Worm (Caenorhabditis elegans) whole organism, early embryonic: ENCODE data around the gene Y40A1A.3.

Source experiments
- B0310.2 ChIP-seq: sonication (generic microtip); optimal IDR thresholded peaks from 2 replicates; lab custom pipeline; 2016; ENCODE audit warnings: mild to moderate bottlenecking, missing genetic modification characterization, missing compliant biosample characterization
- F13C5.2 ChIP-seq: sonication (generic microtip); optimal IDR thresholded peaks from 2 replicates; lab custom pipeline; 2017; ENCODE audit warnings: mild to moderate bottlenecking, missing genetic modification characterization, inconsistent platforms, missing compliant biosample characterization
- aly-1 ChIP-seq: sonication (generic microtip); optimal IDR thresholded peaks from 2 replicates; lab custom pipeline; 2016; ENCODE audit warnings: missing genetic modification characterization, missing compliant biosample characterization
- ama-1 ChIP-seq: fragments of 150-350 bp; optimal IDR thresholded peaks from 2 replicates; lab custom pipeline; 2014
- ceh-13 ChIP-seq: fragments of 200-800 bp; sonication (Bioruptor generic); optimal IDR thresholded peaks from 2 replicates; lab custom pipeline; 2018; ENCODE audit warnings: mild to moderate bottlenecking, missing genetic modification characterization, missing compliant biosample characterization
- ceh-36 ChIP-seq: sonication (generic microtip); optimal IDR thresholded peaks from 2 replicates; lab custom pipeline; 2016; ENCODE audit warnings: missing genetic modification characterization, inconsistent platforms, missing compliant biosample characterization
- ets-7 ChIP-seq: sonication (generic microtip); optimal IDR thresholded peaks from 2 replicates; lab custom pipeline; 2016; ENCODE audit warnings: missing genotype, missing genetic modification characterization, missing compliant biosample characterization
- flt-1 ChIP-seq: fragments of 200-800 bp; sonication (Bioruptor generic); IDR thresholded peaks from 2 replicates; pipeline ENCODE4 v1.3.6; 2022; ENCODE audit warnings: missing genetic modification characterization, missing compliant biosample characterization
- hmbx-1 ChIP-seq: sonication (generic microtip); optimal IDR thresholded peaks from 2 replicates; lab custom pipeline; 2016; ENCODE audit warnings: mild to moderate bottlenecking, missing genetic modification characterization, missing compliant biosample characterization
- hmg-4 ChIP-seq: fragments of 200-800 bp; sonication (Bioruptor generic); optimal IDR thresholded peaks from 2 replicates; lab custom pipeline; 2018; ENCODE audit warnings: mild to moderate bottlenecking, missing genetic modification characterization, missing compliant biosample characterization
- hnd-1 ChIP-seq: sonication (generic microtip); optimal IDR thresholded peaks from 2 replicates; lab custom pipeline; 2016; ENCODE audit warnings: missing genetic modification characterization, missing compliant biosample characterization
- pes-1 ChIP-seq: fragments of 200-800 bp; sonication (Bioruptor generic); IDR thresholded peaks from 2 replicates; pipeline ENCODE4 v1.3.6; 2022; ENCODE audit warnings: missing genetic modification reagents, missing genetic modification characterization, missing compliant biosample characterization
- scrt-1 ChIP-seq: fragments of 200-800 bp; sonication (Bioruptor generic); IDR thresholded peaks from 2 replicates; pipeline ENCODE4 v1.3.6; 2022; ENCODE audit warnings: missing genetic modification characterization, missing compliant biosample characterization
- sea-1 ChIP-seq: fragments of 200-800 bp; sonication (Bioruptor generic); conservative IDR thresholded peaks from 2 replicates; pipeline ENCODE4 v1.3.6; 2022; ENCODE audit warnings: missing genetic modification characterization, missing compliant biosample characterization
- tbx-11 ChIP-seq: fragments of 200-800 bp; sonication (Bioruptor generic); IDR thresholded peaks from 2 replicates; pipeline ENCODE4 v1.3.6; 2022; ENCODE audit warnings: missing genetic modification characterization, missing compliant biosample characterization
- tbx-37 ChIP-seq: fragments of 200-800 bp; sonication (Bioruptor generic); conservative IDR thresholded peaks from 2 replicates; pipeline ENCODE4 v1.3.6; 2022; ENCODE audit warnings: missing genetic modification reagents, missing genetic modification characterization, missing compliant biosample characterization
- tra-4 ChIP-seq: sonication (generic microtip); optimal IDR thresholded peaks from 2 replicates; lab custom pipeline; 2017; ENCODE audit warnings: missing genetic modification characterization, missing compliant biosample characterization

The Y40A1A.3 gene

ce11 chrX:2018848-2019247 lies 21.0 kb upstream of the Y40A1A.3 start, which contains the start of gene Y102A11A.3:
Y102A11A.3 (plus strand) TSS chrX:2019148.
- no peak for TF ChIP-seq ceh-13 (GFP tag; lab: Kevin White, UChicago)
- TF ChIP-seq pes-1 = no peak
- TF ChIP-seq scrt-1 (GFP tag; lab: Robert Waterston, UW) = no peak
- TF ChIP-seq hnd-1 (tag; lab: Kevin White, UChicago) = no peak
- no peak for TF ChIP-seq hmbx-1 (tag; lab: Kevin White, UChicago)
- TF ChIP-seq B0310.2 (tag; lab: Kevin White, UChicago) = no peak
- TF ChIP-seq ets-7 = no peak
- no peak for TF ChIP-seq tbx-11 (GFP tag; lab: Robert Waterston, UW)
- no peak for TF ChIP-seq F13C5.2 (tag; lab: Kevin White, UChicago)
- no peak for TF ChIP-seq flt-1
- no peak for TF ChIP-seq tbx-37 (GFP tag; lab: Robert Waterston, UW)
- no peak for TF ChIP-seq ama-1 (lab: Kevin White, UChicago)
- no peak for TF ChIP-seq hmg-4 (GFP tag; lab: Kevin White, UChicago)
- TF ChIP-seq sea-1 = no peak
- no peak for TF ChIP-seq ceh-36 (tag; lab: Kevin White, UChicago)
- TF ChIP-seq aly-1 (tag; lab: Kevin White, UChicago) = no peak
- no peak for TF ChIP-seq tra-4 (tag; lab: Kevin White, UChicago)

ce11 chrX:2018211-2018610 lies 20.4 kb upstream of the Y40A1A.3 start:
- no peak for TF ChIP-seq F13C5.2 (tag; lab: Kevin White, UChicago)

ce11 chrX:2014521-2014920 lies 16.7 kb upstream of the Y40A1A.3 start:
- no peak for TF ChIP-seq ama-1 (lab: Kevin White, UChicago)
- no peak for TF ChIP-seq sea-1
- no peak for TF ChIP-seq pes-1
- no peak for TF ChIP-seq B0310.2 (tag; lab: Kevin White, UChicago)

- TF ChIP-seq B0310.2 (tag; lab: Kevin White, UChicago) (no peak), tbx-11 (GFP tag; lab: Robert Waterston, UW) (no peak), ama-1 (lab: Kevin White, UChicago) (no peak), hmbx-1 (tag; lab: Kevin White, UChicago) (no peak), ets-7 (no peak), ceh-13 (GFP tag; lab: Kevin White, UChicago) (no peak), tbx-37 (GFP tag; lab: Robert Waterston, UW) (no peak), tra-4 (tag; lab: Kevin White, UChicago) (no peak), aly-1 (tag; lab: Kevin White, UChicago) (no peak), hmg-4 (GFP tag; lab: Kevin White, UChicago) (no peak), pes-1 (no peak), F13C5.2 (tag; lab: Kevin White, UChicago) (no peak), sea-1 (no peak), scrt-1 (GFP tag; lab: Robert Waterston, UW) (no peak), hnd-1 (tag; lab: Kevin White, UChicago) (no peak), ceh-36 (tag; lab: Kevin White, UChicago) (no peak)
Measured at ce11 chrX:2013912-2014311, 16.1 kb upstream of the Y40A1A.3 start.

- TF ChIP-seq tra-4 (tag; lab: Kevin White, UChicago) (no peak), B0310.2 (tag; lab: Kevin White, UChicago) (no peak), ama-1 (lab: Kevin White, UChicago) (no peak), ceh-13 (GFP tag; lab: Kevin White, UChicago) (no peak), tbx-11 (GFP tag; lab: Robert Waterston, UW) (no peak), hnd-1 (tag; lab: Kevin White, UChicago) (no peak), aly-1 (tag; lab: Kevin White, UChicago) (no peak), ets-7 (no peak), hmbx-1 (tag; lab: Kevin White, UChicago) (no peak), ceh-36 (tag; lab: Kevin White, UChicago) (no peak), flt-1 (no peak), hmg-4 (GFP tag; lab: Kevin White, UChicago) (no peak), pes-1 (no peak), sea-1 (no peak), F13C5.2 (tag; lab: Kevin White, UChicago) (no peak), tbx-37 (GFP tag; lab: Robert Waterston, UW) (no peak)
Measured at ce11 chrX:2012491-2013201, 14.8 kb upstream of the Y40A1A.3 start, which contains the start of gene Y102A11A.9. Y102A11A.9 (plus strand) TSS chrX:2013151.

ce11 chrX:2000517-2000916 lies 2.7 kb upstream of the Y40A1A.3 start:
- no peak for TF ChIP-seq scrt-1 (GFP tag; lab: Robert Waterston, UW)
- TF ChIP-seq ama-1 (lab: Kevin White, UChicago) = no peak
- no peak for TF ChIP-seq pes-1
- no peak for TF ChIP-seq hmbx-1 (tag; lab: Kevin White, UChicago)
- no peak for TF ChIP-seq hnd-1 (tag; lab: Kevin White, UChicago)
- TF ChIP-seq ets-7 = no peak
- no peak for TF ChIP-seq ceh-36 (tag; lab: Kevin White, UChicago)
- TF ChIP-seq hmg-4 (GFP tag; lab: Kevin White, UChicago) = no peak
- TF ChIP-seq tra-4 (tag; lab: Kevin White, UChicago) = no peak
- TF ChIP-seq sea-1 = no peak
- no peak for TF ChIP-seq B0310.2 (tag; lab: Kevin White, UChicago)
- TF ChIP-seq tbx-37 (GFP tag; lab: Robert Waterston, UW) = no peak
- TF ChIP-seq tbx-11 (GFP tag; lab: Robert Waterston, UW) = no peak

ce11 chrX:1998825-1999224 lies 991 bp upstream of the Y40A1A.3 start:
- TF ChIP-seq ama-1 (lab: Kevin White, UChicago) (no peak), tra-4 (tag; lab: Kevin White, UChicago) (no peak), sea-1 (0 out of 2 replicates have a peak, but pooled peaks have one; percentile 8), pes-1 (peak; percentile 65), aly-1 (tag; lab: Kevin White, UChicago) (no peak), scrt-1 (GFP tag; lab: Robert Waterston, UW) (peak; percentile 67; the same call in 1 of the 2 replicates), ceh-36 (tag; lab: Kevin White, UChicago) (no peak), tbx-11 (GFP tag; lab: Robert Waterston, UW) (0 out of 2 replicates have a peak, but pooled peaks have one; percentile 20)
